Fruit fly (Drosophila melanogaster) whole organism, embryonic: ENCODE data around the gene CDase.

Experiments
- Awh ChIP-seq: fragments of 200-800 bp; sonication (Bioruptor generic); IDR thresholded peaks from 2 replicates; pipeline ENCODE4, ENCODE4 v1.3.6; 2022; ENCODE audit warnings: missing biosample characterization, missing genetic modification characterization
- Bdp1 ChIP-seq: fragments of 200-800 bp; sonication (Bioruptor generic); optimal IDR thresholded peaks from 3 replicates; lab custom pipeline; 2016; ENCODE audit warnings: missing biosample characterization, missing genetic modification characterization
- Bgb ChIP-seq: fragments of 200-800 bp; sonication (Bioruptor generic); IDR thresholded peaks from 2 replicates; pipeline ENCODE4 v1.3.6; 2022; ENCODE audit warnings: missing biosample characterization, missing genetic modification characterization; ENCODE audit not compliant: partially characterized antibody
- CG1024 ChIP-seq: fragments of 200-800 bp; sonication (Bioruptor generic); IDR thresholded peaks from 2 replicates; pipeline ENCODE4 v1.3.6; 2022; ENCODE audit warnings: missing biosample characterization, missing genetic modification characterization
- CG10979 ChIP-seq: fragments of 200-800 bp; sonication (Bioruptor generic); optimal IDR thresholded peaks from 2 replicates; lab custom pipeline; 2018; ENCODE audit warnings: missing biosample characterization, mild to moderate bottlenecking, missing genetic modification characterization, moderate library complexity
- CG12769 ChIP-seq: fragments of 200-800 bp; sonication (Bioruptor generic); optimal IDR thresholded peaks from 2 replicates; lab custom pipeline; 2019; ENCODE audit warnings: missing biosample characterization, mild to moderate bottlenecking, missing genetic modification characterization, moderate library complexity
- CG15479 ChIP-seq: fragments of 200-800 bp; sonication (Bioruptor generic); optimal IDR thresholded peaks from 3 replicates; lab custom pipeline; 2019; ENCODE audit warnings: missing biosample characterization, mild to moderate bottlenecking, missing genetic modification characterization, moderate library complexity
- CG15514 ChIP-seq: fragments of 200-800 bp; sonication (Bioruptor generic); optimal IDR thresholded peaks from 3 replicates; lab custom pipeline; 2017; ENCODE audit warnings: missing biosample characterization, missing genetic modification characterization, mild to moderate bottlenecking, moderate library complexity, missing genetic modification reagents
- CG16779 ChIP-seq: fragments of 200-800 bp; sonication (Bioruptor generic); IDR thresholded peaks from 2 replicates; pipeline ENCODE4 v1.3.6; 2022; ENCODE audit warnings: missing biosample characterization, missing genetic modification characterization
- CG18011 ChIP-seq: fragments of 200-800 bp; sonication (Bioruptor generic); optimal IDR thresholded peaks from 2 replicates; lab custom pipeline; 2017; ENCODE audit warnings: missing biosample characterization, missing genetic modification characterization, mild to moderate bottlenecking, moderate library complexity, missing genotype
- CG18619 ChIP-seq: fragments of 200-800 bp; sonication (Bioruptor generic); optimal IDR thresholded peaks from 3 replicates; lab custom pipeline; 2017; ENCODE audit warnings: missing biosample characterization, mild to moderate bottlenecking, missing genetic modification characterization
- CG30020 ChIP-seq: fragments of 200-800 bp; optimal IDR thresholded peaks from 2 replicates; lab custom pipeline; 2019; ENCODE audit warnings: missing biosample characterization, mild to moderate bottlenecking, missing genetic modification characterization, moderate library complexity
- CG30403 ChIP-seq: fragments of 200-800 bp; sonication (Bioruptor generic); optimal IDR thresholded peaks from 3 replicates; lab custom pipeline; 2016; ENCODE audit warnings: missing biosample characterization, missing genetic modification characterization
- CG3163 ChIP-seq: fragments of 200-800 bp; sonication (Bioruptor generic); optimal IDR thresholded peaks from 3 replicates; lab custom pipeline; 2016; ENCODE audit warnings: missing biosample characterization, missing genetic modification characterization
- CG33557 ChIP-seq: fragments of 200-800 bp; sonication (Bioruptor generic); optimal IDR thresholded peaks from 2 replicates; lab custom pipeline; 2019; ENCODE audit warnings: missing biosample characterization, mild to moderate bottlenecking, missing genetic modification characterization, moderate library complexity
- CG4282 ChIP-seq: fragments of 200-800 bp; sonication (Bioruptor generic); optimal IDR thresholded peaks from 2 replicates; lab custom pipeline; 2016; ENCODE audit warnings: missing biosample characterization, missing genetic modification characterization
- CG4820 ChIP-seq: fragments of 200-800 bp; sonication (Bioruptor generic); optimal IDR thresholded peaks from 3 replicates; lab custom pipeline; 2016; ENCODE audit warnings: missing biosample characterization, missing genetic modification characterization
- CG7556 ChIP-seq: fragments of 200-800 bp; sonication (Bioruptor generic); optimal IDR thresholded peaks from 2 replicates; lab custom pipeline; 2017; ENCODE audit warnings: missing biosample characterization, mild to moderate bottlenecking, missing genetic modification characterization
- CG8478 ChIP-seq: fragments of >200 bp; optimal IDR thresholded peaks from 2 replicates; lab custom pipeline; 2018
- CrebB ChIP-seq: fragments of 200-800 bp; sonication (Bioruptor generic); optimal IDR thresholded peaks from 3 replicates; lab custom pipeline; 2018; ENCODE audit warnings: missing biosample characterization, mild to moderate bottlenecking, missing genetic modification characterization
- D19B ChIP-seq: fragments of 200-800 bp; sonication (Bioruptor generic); optimal IDR thresholded peaks from 2 replicates; lab custom pipeline; 2017; ENCODE audit warnings: missing biosample characterization, mild to moderate bottlenecking, missing genetic modification characterization
- Dad ChIP-seq: fragments of 200-800 bp; sonication (Bioruptor generic); optimal IDR thresholded peaks from 3 replicates; lab custom pipeline; 2016; ENCODE audit warnings: missing biosample characterization, missing genetic modification characterization
- Dip2 ChIP-seq: fragments of 200-800 bp; sonication (Bioruptor generic); IDR thresholded peaks from 2 replicates; pipeline ENCODE4 v1.3.6; 2022; ENCODE audit warnings: missing biosample characterization, missing genetic modification characterization
- Drgx ChIP-seq: fragments of 200-800 bp; sonication (Bioruptor generic); IDR thresholded peaks from 2 replicates; pipeline ENCODE4 v1.3.6; 2022; ENCODE audit warnings: missing biosample characterization, missing genetic modification characterization
- E2f2 ChIP-seq: fragments of 200-800 bp; sonication (Bioruptor generic); IDR thresholded peaks from 2 replicates; pipeline ENCODE4 v1.3.6; 2022; ENCODE audit warnings: missing biosample characterization, missing genetic modification characterization
- H2.0 ChIP-seq: fragments of 200-800 bp; sonication (Bioruptor generic); IDR thresholded peaks from 2 replicates; pipeline ENCODE4 v1.3.6; 2022; ENCODE audit warnings: missing biosample characterization, missing genetic modification characterization
- HmgZ ChIP-seq: fragments of 200-800 bp; sonication (Bioruptor generic); optimal IDR thresholded peaks from 2 replicates; lab custom pipeline; 2018; ENCODE audit warnings: missing biosample characterization, mild to moderate bottlenecking, missing genetic modification characterization
- Hmr ChIP-seq: fragments of 200-800 bp; sonication (Bioruptor generic); optimal IDR thresholded peaks from 3 replicates; lab custom pipeline; 2017; ENCODE audit warnings: mild to moderate bottlenecking, missing biosample characterization, missing genetic modification reagents, missing genetic modification characterization
- Hr3 ChIP-seq: fragments of 200-800 bp; sonication (Bioruptor generic); optimal IDR thresholded peaks from 3 replicates; lab custom pipeline; 2016; ENCODE audit warnings: missing biosample characterization, missing genetic modification characterization
- MESR4 ChIP-seq: fragments of 200-800 bp; sonication (Bioruptor generic); optimal IDR thresholded peaks from 2 replicates; lab custom pipeline; 2018; ENCODE audit warnings: missing biosample characterization, mild to moderate bottlenecking, missing genetic modification characterization, moderate library complexity
- Mad ChIP-seq: fragments of 200-800 bp; sonication (Bioruptor generic); optimal IDR thresholded peaks from 2 replicates; lab custom pipeline; 2016; ENCODE audit warnings: missing biosample characterization, missing genetic modification characterization
- NK7.1 ChIP-seq: fragments of 200-800 bp; sonication (Bioruptor generic); optimal IDR thresholded peaks from 3 replicates; lab custom pipeline; 2016; ENCODE audit warnings: missing biosample characterization, missing genetic modification characterization
- Pdp1 ChIP-seq, 2 experiments: fragments of 200-800 bp; sonication (Bioruptor generic); optimal IDR thresholded peaks; 3 replicates each; lab custom pipeline; 2016; ENCODE audit warnings: missing biosample characterization in 2 of 2, missing genetic modification characterization in 2 of 2, mild to moderate bottlenecking in 1 of 2, moderate library complexity in 1 of 2
- Sox100B ChIP-seq: fragments of 200-800 bp; sonication (Bioruptor generic); optimal IDR thresholded peaks from 3 replicates; lab custom pipeline; 2018; ENCODE audit warnings: missing biosample characterization, mild to moderate bottlenecking, missing genetic modification characterization
- Spps ChIP-seq: fragments of 200-800 bp; sonication (Bioruptor generic); optimal IDR thresholded peaks from 2 replicates; lab custom pipeline; 2018; ENCODE audit warnings: missing biosample characterization, mild to moderate bottlenecking, missing genetic modification characterization
- TFAM ChIP-seq: fragments of 200-800 bp; sonication (Bioruptor generic); optimal IDR thresholded peaks from 2 replicates; lab custom pipeline; 2017; ENCODE audit warnings: missing biosample characterization, missing genetic modification characterization, inconsistent platforms
- abd-A ChIP-seq: fragments of 200-800 bp; sonication (Bioruptor generic); optimal IDR thresholded peaks from 3 replicates; lab custom pipeline; 2019; ENCODE audit warnings: missing biosample characterization, mild to moderate bottlenecking, missing genetic modification characterization, moderate library complexity
- ase ChIP-seq: fragments of 200-800 bp; sonication (Bioruptor generic); IDR thresholded peaks from 3 replicates; pipeline ENCODE4 v1.3.6; 2022; ENCODE audit warnings: missing biosample characterization, missing genetic modification characterization
- bbx ChIP-seq: fragments of 200-800 bp; sonication (Bioruptor generic); IDR thresholded peaks from 2 replicates; pipeline ENCODE4 v1.3.6; 2022; ENCODE audit warnings: missing biosample characterization, missing genetic modification characterization; ENCODE audit not compliant: partially characterized antibody
- bcd ChIP-seq: fragments of 200-800 bp; sonication (Bioruptor generic); optimal IDR thresholded peaks from 2 replicates; lab custom pipeline; 2017; ENCODE audit warnings: missing biosample characterization, mild to moderate bottlenecking, missing genetic modification characterization
- br ChIP-seq: fragments of >200 bp; optimal IDR thresholded peaks from 2 replicates; lab custom pipeline; 2017
- cwo ChIP-seq: fragments of 200-800 bp; sonication (Bioruptor generic); optimal IDR thresholded peaks from 3 replicates; lab custom pipeline; 2017; ENCODE audit warnings: missing biosample characterization, missing genetic modification characterization, mild to moderate bottlenecking, moderate library complexity, missing genetic modification reagents
- emc ChIP-seq: fragments of 200-800 bp; sonication (Bioruptor generic); optimal IDR thresholded peaks from 2 replicates; lab custom pipeline; 2016; ENCODE audit warnings: missing biosample characterization, missing genetic modification characterization
- eve ChIP-seq, 2 experiments: fragments of >200 bp; optimal IDR thresholded peaks; 2 replicates each; lab custom pipeline; 2017; ENCODE audit warnings: missing biosample characterization in 2 of 2, missing genetic modification characterization in 2 of 2
- fu2 ChIP-seq: fragments of 200-800 bp; sonication (Bioruptor generic); optimal IDR thresholded peaks from 2 replicates; lab custom pipeline; 2016; ENCODE audit warnings: missing biosample characterization, missing genetic modification characterization
- grau ChIP-seq: fragments of 200-800 bp; optimal IDR thresholded peaks from 3 replicates; lab custom pipeline; 2019; ENCODE audit warnings: missing biosample characterization, mild to moderate bottlenecking, missing genetic modification characterization, moderate library complexity
- jigr1 ChIP-seq: fragments of 200-800 bp; sonication (Bioruptor generic); IDR thresholded peaks from 3 replicates; pipeline ENCODE4 v1.3.6; 2022; ENCODE audit warnings: missing biosample characterization, missing genetic modification characterization
- so ChIP-seq: fragments of 200-800 bp; sonication (Bioruptor generic); IDR thresholded peaks from 3 replicates; pipeline ENCODE4 v1.3.6; 2022; ENCODE audit warnings: missing biosample characterization, missing genetic modification characterization
- sqz ChIP-seq: fragments of 200-800 bp; sonication (Bioruptor generic); optimal IDR thresholded peaks from 3 replicates; lab custom pipeline; 2018; ENCODE audit warnings: missing biosample characterization, mild to moderate bottlenecking, missing genetic modification characterization
- sr ChIP-seq: fragments of 200-800 bp; sonication (Bioruptor generic); IDR thresholded peaks from 3 replicates; pipeline ENCODE4 v1.3.6; 2022; ENCODE audit warnings: missing biosample characterization, missing genetic modification characterization
- tap ChIP-seq: fragments of 200-800 bp; optimal IDR thresholded peaks from 3 replicates; lab custom pipeline; 2019; ENCODE audit warnings: missing biosample characterization, mild to moderate bottlenecking, missing genetic modification characterization, moderate library complexity
- vfl ChIP-seq: fragments of 200-800 bp; sonication (Bioruptor generic); optimal IDR thresholded peaks from 2 replicates; lab custom pipeline; 2016; ENCODE audit warnings: missing biosample characterization, missing genetic modification characterization
- yki ChIP-seq: fragments of >200 bp; optimal IDR thresholded peaks from 3 replicates; lab custom pipeline; 2018

The CDase gene

DNA sequence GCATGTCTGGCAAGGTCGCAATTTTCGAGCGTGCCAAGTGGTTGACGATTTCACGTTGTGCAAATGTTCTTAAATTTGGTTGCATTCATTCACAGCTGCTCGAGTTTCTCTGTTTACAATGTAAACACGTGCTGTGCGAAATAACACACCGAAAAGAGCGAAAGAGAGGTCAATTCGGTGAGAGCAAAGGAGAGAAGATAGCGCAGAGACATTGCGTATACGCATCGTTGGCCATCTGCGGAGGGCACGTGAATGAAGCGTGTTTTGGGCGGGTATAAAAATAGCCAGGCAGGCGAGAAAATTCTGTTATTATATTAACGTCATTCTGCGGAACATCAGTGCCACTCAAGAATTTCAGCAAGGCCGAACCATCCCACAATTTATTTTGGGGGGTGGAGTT is 4.9 kb upstream of the CDase start:
- no peak for TF ChIP-seq abd-A
- TF ChIP-seq Hmr, result no peak
- no peak for TF ChIP-seq CG18619
- no peak for TF ChIP-seq CG4282 (GFP tag; lab: Kevin White, UChicago)
- no peak for TF ChIP-seq CG10979
- TF ChIP-seq fu2 (GFP tag; lab: Kevin White, UChicago), result no peak
- TF ChIP-seq CG15514 (GFP tag; lab: Kevin White, UChicago), result no peak
- TF ChIP-seq sqz (GFP tag; lab: Kevin White, UChicago), result no peak
- no peak for TF ChIP-seq H2.0 (GFP tag; lab: Robert Waterston, UW)
- no peak for TF ChIP-seq CG33557
- peak; percentile 39 for TF ChIP-seq CG12769 (tag; lab: Kevin White, UChicago)
- no peak for TF ChIP-seq jigr1 (GFP tag; lab: Robert Waterston, UW)
- TF ChIP-seq bbx, result no peak
- no peak for TF ChIP-seq TFAM
- TF ChIP-seq br (lab: Kevin White, UChicago), result no peak
- TF ChIP-seq Sox100B, result no peak
- 0 out of 3 replicates have a peak, but pooled peaks have one; percentile 42 for TF ChIP-seq sr (GFP tag; lab: Robert Waterston, UW)
- no peak for TF ChIP-seq bcd (GFP tag; lab: Kevin White, UChicago)
- TF ChIP-seq CG30020, result no peak
- no peak for TF ChIP-seq NK7.1 (GFP tag; lab: Kevin White, UChicago)
- TF ChIP-seq yki, result no peak
- no peak for TF ChIP-seq CG15479 (GFP tag; lab: Kevin White, UChicago)
- no peak for TF ChIP-seq grau
- peak in 1 of 2 experiments; percentile 1 for TF ChIP-seq Pdp1 (GFP tag; optimal IDR thresholded peaks at IDR 0.05; lab: Kevin White, UChicago)
- TF ChIP-seq Dad, result no peak
- TF ChIP-seq D19B (GFP tag; lab: Kevin White, UChicago), result no peak
- peak; percentile 40; the same call in 1 of the 2 replicates for TF ChIP-seq Drgx (GFP tag; lab: Robert Waterston, UW)
- TF ChIP-seq ase (GFP tag; lab: Robert Waterston, UW), result no peak
- peak; percentile 84; the same call in 2 of the 3 replicates for TF ChIP-seq so
- no peak for TF ChIP-seq CG30403 (GFP tag; lab: Kevin White, UChicago)
- no peak for TF ChIP-seq tap (tag; lab: Kevin White, UChicago)
- TF ChIP-seq CG3163 (GFP tag; lab: Kevin White, UChicago), result no peak
- TF ChIP-seq Awh (GFP tag; lab: Robert Waterston, UW), result 0 out of 2 replicates have a peak, but pooled peaks have one; percentile 31
- no peak for TF ChIP-seq emc
- TF ChIP-seq CG16779 (GFP tag; lab: Robert Waterston, UW), result no peak
- TF ChIP-seq CrebB (tag; lab: Kevin White, UChicago), result no peak
- no peak for TF ChIP-seq Mad (GFP tag; lab: Kevin White, UChicago)
- TF ChIP-seq HmgZ (tag; lab: Kevin White, UChicago), result no peak
- TF ChIP-seq cwo (GFP tag; lab: Kevin White, UChicago), result peak; percentile 94
- TF ChIP-seq CG7556 (GFP tag; lab: Kevin White, UChicago), result no peak
- TF ChIP-seq CG8478 (lab: Kevin White, UChicago), result no peak
- TF ChIP-seq E2f2 (GFP tag; lab: Robert Waterston, UW), result no peak
- no peak for TF ChIP-seq MESR4 (GFP tag; lab: Kevin White, UChicago)
- TF ChIP-seq CG1024 (GFP tag; lab: Robert Waterston, UW), result no peak
- TF ChIP-seq Spps, result no peak
- no peak for TF ChIP-seq CG18011 (GFP tag; lab: Kevin White, UChicago)
- TF ChIP-seq Bdp1 (GFP tag; lab: Kevin White, UChicago), result no peak
- no peak for TF ChIP-seq vfl (GFP tag; lab: Kevin White, UChicago)
- no peak for TF ChIP-seq CG4820 (GFP tag; lab: Kevin White, UChicago)
- no peak for TF ChIP-seq Bgb (GFP tag; lab: Robert Waterston, UW)
- TF ChIP-seq eve (GFP tag; optimal IDR thresholded peaks at IDR 0.05; lab: Kevin White, UChicago), result no peak
- no peak for TF ChIP-seq Dip2
- no peak for TF ChIP-seq Hr3 (GFP tag; lab: Kevin White, UChicago)
